Worm (Caenorhabditis elegans): ENCODE results near the gene flp-11.

- TF ChIP-seq tbx-37 (GFP tag; conservative IDR thresholded peaks at IDR 0.05), result no peak; the same call in 1 of the 2 replicates
- no peak for TF ChIP-seq sea-1 (GFP tag; conservative IDR thresholded peaks at IDR 0.05)
- TF ChIP-seq ama-1 (optimal IDR thresholded peaks at IDR 0.05), result no peak
- no peak for TF ChIP-seq flt-1 (GFP tag; IDR thresholded peaks at IDR 0.05)
- no peak for TF ChIP-seq hmg-4 (GFP tag; optimal IDR thresholded peaks at IDR 0.05)
- no peak for TF ChIP-seq B0310.2 (tag; optimal IDR thresholded peaks at IDR 0.05)
Observed at ce11 chrX:4715107-4715506, 37.2 kb upstream of the flp-11 start, which contains the start of gene rpl-25.1.
